Worm (Caenorhabditis elegans): ENCODE results near the gene T10G3.8.

DNA sequence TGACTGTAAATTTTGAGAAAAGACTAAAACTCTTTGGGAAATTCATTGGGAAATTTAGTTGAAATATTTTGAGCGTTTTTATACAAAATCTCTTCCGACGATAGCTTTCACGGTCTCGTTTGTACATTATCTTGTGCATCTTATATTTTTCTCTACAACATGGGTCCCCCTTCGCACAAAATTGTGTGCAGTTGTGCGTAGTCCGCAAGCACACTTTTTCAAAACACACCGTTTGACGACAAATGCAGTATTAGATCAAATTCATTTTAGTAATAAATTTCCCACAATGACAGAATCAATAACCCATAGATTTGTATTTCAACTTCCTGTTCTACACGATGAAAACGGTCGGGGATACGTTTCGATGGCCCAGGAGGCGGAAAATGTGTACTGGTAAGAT is 18.4 kb downstream of the T10G3.8 start, which contains the start of gene F25H9.2:
- TF ChIP-seq hpl-2 (GFP tag; optimal IDR thresholded peaks at IDR 0.05) = no peak
- no peak for TF ChIP-seq pqm-1 (tag; optimal IDR thresholded peaks at IDR 0.05)
- no peak for TF ChIP-seq nhr-77 (tag; optimal IDR thresholded peaks at IDR 0.05)
- no peak for TF ChIP-seq fkh-10 (GFP tag; optimal IDR thresholded peaks at IDR 0.05)
- TF ChIP-seq dpl-1 (GFP tag; optimal IDR thresholded peaks at IDR 0.05) = peak in 2 of 3 experiments; percentile 55 to 61
- no peak for TF ChIP-seq unc-62 (GFP tag; optimal IDR thresholded peaks at IDR 0.05)
- peak in 1 of 2 experiments; percentile 2 for TF ChIP-seq mdl-1 (tag; optimal IDR thresholded peaks at IDR 0.05)
- peak; percentile 29 for TF ChIP-seq rnt-1 (tag; optimal IDR thresholded peaks at IDR 0.05)
- TF ChIP-seq ama-1 (optimal IDR thresholded peaks at IDR 0.05) = no peak
- TF ChIP-seq elt-3 (tag; optimal IDR thresholded peaks at IDR 0.05) = no peak
- TF ChIP-seq lin-39 (tag; optimal IDR thresholded peaks at IDR 0.05) = no peak
